Worm (Caenorhabditis elegans) whole organism, L3 larva: Measurements from ENCODE around the gene ttr-29.

Experiments used
- R02D3.7 ChIP-seq: fragments of 150-350 bp; optimal IDR thresholded peaks from 2 replicates; lab custom pipeline; 2014; ENCODE audit warnings: missing biosample characterization, missing genetic modification characterization
- ZK546.5 ChIP-seq: sonication (generic microtip); optimal IDR thresholded peaks from 2 replicates; lab custom pipeline; 2017; ENCODE audit warnings: missing biosample characterization, missing genetic modification characterization
- aly-2 ChIP-seq: fragments of 150-350 bp; optimal IDR thresholded peaks from 2 replicates; lab custom pipeline; 2014; ENCODE audit warnings: missing biosample characterization, missing genetic modification characterization
- ama-1 ChIP-seq: fragments of 150-350 bp; optimal IDR thresholded peaks from 2 replicates; lab custom pipeline; 2018
- ceh-28 ChIP-seq: fragments of 150-350 bp; optimal IDR thresholded peaks from 2 replicates; lab custom pipeline; 2014; ENCODE audit warnings: missing biosample characterization, missing genetic modification reagents, missing genetic modification characterization
- ceh-9 ChIP-seq: sonication (generic microtip); optimal IDR thresholded peaks from 2 replicates; lab custom pipeline; 2018; ENCODE audit warnings: missing biosample characterization, missing genetic modification characterization
- egl-27 ChIP-seq: sonication (generic microtip); optimal IDR thresholded peaks from 4 replicates; lab custom pipeline; 2017; ENCODE audit warnings: missing biosample characterization, missing genetic modification reagents, missing genetic modification characterization
- elt-2 ChIP-seq: sonication (generic microtip); optimal IDR thresholded peaks from 2 replicates; lab custom pipeline; 2016; ENCODE audit warnings: missing genetic modification reagents, mild to moderate bottlenecking, missing genetic modification characterization, missing compliant biosample characterization
- elt-3 ChIP-seq, 3 experiments: fragments of 150-350 bp in 1 of 3; sonication (generic microtip) in 2 of 3; optimal IDR thresholded peaks; 2 replicates in 2 of 3; 4 replicates in 1 of 3; lab custom pipeline; 2014 to 2017; ENCODE audit warnings: missing biosample characterization in 3 of 3, missing genetic modification characterization in 3 of 3
- fkh-10 ChIP-seq: sonication (generic microtip); optimal IDR thresholded peaks from 2 replicates; lab custom pipeline; 2017; ENCODE audit warnings: missing biosample characterization, missing genetic modification reagents, missing genetic modification characterization
- fos-1 ChIP-seq: fragments of 150-350 bp; optimal IDR thresholded peaks from 2 replicates; lab custom pipeline; 2014; ENCODE audit warnings: missing biosample characterization, missing genetic modification characterization
- lin-15B ChIP-seq: fragments of 150-350 bp; optimal IDR thresholded peaks from 2 replicates; lab custom pipeline; 2014; ENCODE audit warnings: missing biosample characterization, missing genetic modification characterization
- lin-39 ChIP-seq: fragments of 150-350 bp; optimal IDR thresholded peaks from 2 replicates; lab custom pipeline; 2018; ENCODE audit warnings: missing biosample characterization, missing genetic modification reagents, missing genetic modification characterization
- lsy-12 ChIP-seq: sonication (generic microtip); optimal IDR thresholded peaks from 2 replicates; lab custom pipeline; 2016; ENCODE audit warnings: mild to moderate bottlenecking, missing genetic modification characterization, missing compliant biosample characterization
- mml-1 ChIP-seq: fragments of 150-350 bp; sonication (generic microtip); optimal IDR thresholded peaks from 3 replicates; lab custom pipeline; 2014; ENCODE audit warnings: missing biosample characterization, missing genetic modification characterization
- nfya-1 ChIP-seq: sonication (generic microtip); optimal IDR thresholded peaks from 2 replicates; lab custom pipeline; 2017; ENCODE audit warnings: missing genetic modification characterization, mild to moderate bottlenecking, missing compliant biosample characterization, antibody characterized with exemption, moderate library complexity; ENCODE audit not compliant: insufficient read depth
- nhr-12 ChIP-seq: fragments of 150-350 bp; optimal IDR thresholded peaks from 2 replicates; lab custom pipeline; 2014; ENCODE audit warnings: missing biosample characterization, missing genetic modification characterization
- nhr-25 ChIP-seq: sonication (generic microtip); optimal IDR thresholded peaks from 2 replicates; lab custom pipeline; 2017; ENCODE audit warnings: missing biosample characterization, missing genetic modification characterization
- nhr-43 ChIP-seq: sonication (generic microtip); optimal IDR thresholded peaks from 2 replicates; lab custom pipeline; 2016; ENCODE audit warnings: mild to moderate bottlenecking, missing genetic modification characterization, missing compliant biosample characterization; ENCODE audit not compliant: poor library complexity, severe bottlenecking
- nhr-76 ChIP-seq: fragments of 150-350 bp; sonication (generic microtip); optimal IDR thresholded peaks from 5 replicates; lab custom pipeline; 2014; ENCODE audit warnings: missing biosample characterization, missing genetic modification characterization
- nhr-77 ChIP-seq: fragments of 150-350 bp; optimal IDR thresholded peaks from 2 replicates; lab custom pipeline; 2014; ENCODE audit warnings: missing biosample characterization, missing genetic modification characterization
- pqm-1 ChIP-seq: fragments of 150-350 bp; optimal IDR thresholded peaks from 2 replicates; lab custom pipeline; 2017; ENCODE audit warnings: missing biosample characterization, missing genetic modification characterization, inconsistent platforms
- snpc-4 ChIP-seq: fragments of 150-350 bp; optimal IDR thresholded peaks from 2 replicates; lab custom pipeline; 2014; ENCODE audit warnings: missing biosample characterization, missing genetic modification characterization
- unc-62 ChIP-seq: fragments of 150-350 bp; sonication (generic microtip); optimal IDR thresholded peaks from 4 replicates; lab custom pipeline; 2014; ENCODE audit warnings: missing biosample characterization, missing genetic modification reagents, missing genetic modification characterization

Gene ttr-29

ce11 chrV:12896850-12897249 lies 9.8 kb downstream of the ttr-29 start:
- TF ChIP-seq pqm-1 (no peak), fkh-10 (GFP tag; lab: Kevin White, UChicago) (no peak), nfya-1 (no peak), unc-62 (no peak), lin-15B (no peak), ZK546.5 (tag; lab: Kevin White, UChicago) (no peak), nhr-25 (tag; lab: Kevin White, UChicago) (no peak), nhr-12 (no peak), lin-39 (tag; lab: Kevin White, UChicago) (no peak), nhr-76 (tag; lab: Kevin White, UChicago) (no peak), fos-1 (tag; lab: Kevin White, UChicago) (no peak), egl-27 (tag; lab: Kevin White, UChicago) (no peak), ceh-28 (tag; lab: Kevin White, UChicago) (no peak), aly-2 (no peak), nhr-77 (tag; lab: Kevin White, UChicago) (no peak), ama-1 (no peak)

DNA sequence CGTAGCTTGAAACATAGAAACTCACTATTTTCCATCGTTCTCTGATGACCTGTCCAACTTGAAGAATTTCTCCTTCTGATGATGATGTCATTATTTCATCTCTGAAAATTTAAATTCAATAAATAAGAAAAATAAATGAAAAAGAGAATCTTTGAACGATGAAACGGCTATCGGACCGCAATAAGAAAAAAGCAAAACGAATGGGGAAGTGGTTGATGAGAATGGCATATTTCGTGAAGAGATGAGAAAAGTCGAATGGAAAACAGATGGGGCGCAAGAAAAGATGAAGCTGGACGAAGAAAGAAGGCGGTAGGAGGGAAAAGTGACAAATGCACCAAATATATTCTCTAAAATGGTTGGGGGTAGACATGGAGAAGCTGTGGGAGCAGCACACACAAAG lies 10.9 kb downstream of the ttr-29 start, which contains the start of gene ttbk-7:
Gene ttbk-7 (minus strand): TSS at position 101 of the 400 bp plus-strand sequence.
- TF ChIP-seq ZK546.5 (tag; lab: Kevin White, UChicago) (no peak), mml-1 (no peak), lin-39 (tag; lab: Kevin White, UChicago) (peak; percentile 38)

ce11 chrV:12885860-12886259 lies 20.8 kb downstream of the ttr-29 start, which contains the start of gene glb-24:
Gene glb-24, minus strand, starts transcription at chrV:12885960.
- TF ChIP-seq egl-27 (tag; lab: Kevin White, UChicago), result no peak
- TF ChIP-seq lsy-12 (tag; lab: Kevin White, UChicago), result no peak
- TF ChIP-seq, all 47 proteins: peak for 0

ce11 chrV:12882370-12882769 lies 24.3 kb downstream of the ttr-29 start:
- TF ChIP-seq lsy-12 (tag; lab: Kevin White, UChicago) (no peak), ceh-9 (no peak), nhr-43 (tag; lab: Kevin White, UChicago) (no peak), unc-62 (no peak)

- TF ChIP-seq nhr-25 (tag; lab: Kevin White, UChicago) (peak; percentile 5), elt-3 (tag; optimal IDR thresholded peaks at IDR 0.05; lab: Kevin White, UChicago) (no peak), nhr-76 (tag; lab: Kevin White, UChicago) (no peak)
Observed at ce11 chrV:12881396-12881795, 25.2 kb downstream of the ttr-29 start.

DNA sequence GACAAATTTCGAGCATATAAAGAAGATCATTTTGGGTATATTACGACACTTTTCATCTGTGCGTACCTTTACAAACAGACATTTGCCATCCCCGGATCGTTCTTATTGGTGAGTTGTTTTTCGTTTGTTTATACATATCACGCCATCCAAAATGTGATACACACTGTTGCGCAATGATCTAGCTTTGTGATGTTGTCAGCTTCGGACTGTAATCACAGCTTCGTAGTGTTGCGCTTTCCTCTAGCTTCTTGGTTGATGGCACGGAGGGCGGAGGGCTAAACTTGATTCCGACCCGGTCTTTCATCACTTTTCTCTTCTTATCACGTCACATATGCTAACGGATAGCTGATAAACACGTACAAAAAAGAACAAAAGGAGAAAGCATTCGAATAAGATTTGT lies 27.3 kb downstream of the ttr-29 start:
- TF ChIP-seq R02D3.7 (tag; lab: Kevin White, UChicago) (no peak), ama-1 (peak; percentile 36), nhr-43 (tag; lab: Kevin White, UChicago) (peak; percentile 13), nhr-25 (tag; lab: Kevin White, UChicago) (peak; percentile 70)
- TF ChIP-seq, all 47 proteins: peak for 3

DNA sequence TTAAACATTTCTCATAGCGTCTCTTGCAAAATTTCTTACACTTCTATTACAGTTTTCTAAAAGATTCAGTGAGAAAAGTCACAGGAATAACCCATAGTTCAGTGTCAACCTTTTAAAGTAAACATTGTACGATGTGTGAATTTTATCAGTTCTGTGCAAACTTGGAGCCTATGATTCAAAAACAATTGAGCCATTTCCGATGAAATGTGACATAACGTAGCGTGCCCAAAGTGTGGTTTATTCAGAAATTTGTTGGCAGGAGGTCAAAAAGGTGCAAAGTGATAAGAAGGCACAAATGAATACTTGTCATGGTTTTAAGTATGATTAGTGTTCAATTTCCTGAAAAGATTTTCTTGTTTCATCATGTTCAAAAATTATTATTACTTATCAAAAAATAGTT lies 29.1 kb downstream of the ttr-29 start:
- TF ChIP-seq elt-2 (peak; percentile 19), ceh-9 (no peak)

ce11 chrV:12876708-12877107 lies 29.9 kb downstream of the ttr-29 start:
- TF ChIP-seq elt-2, result peak; percentile 73
- TF ChIP-seq pqm-1, result peak; percentile 73
- no peak for TF ChIP-seq ZK546.5 (tag; lab: Kevin White, UChicago)

ce11 chrV:12875850-12876249 lies 30.8 kb downstream of the ttr-29 start:
- TF ChIP-seq nhr-43 (tag; lab: Kevin White, UChicago), result peak; percentile 18
- TF ChIP-seq snpc-4, result no peak
- TF ChIP-seq nhr-25 (tag; lab: Kevin White, UChicago), result peak; percentile 48
